Fruit fly (Drosophila melanogaster): ENCODE results near the gene Nepl9.

dm6 chr2L:16788885-16789284 lies 48.2 kb downstream of the Nepl9 start:
- TF ChIP-seq Myc (optimal IDR thresholded peaks at IDR 0.05) (no peak), sv (GFP tag; optimal IDR thresholded peaks at IDR 0.05) (no peak), br (GFP tag; optimal IDR thresholded peaks at IDR 0.05) (no peak), h (GFP tag; optimal IDR thresholded peaks at IDR 0.05) (no peak), Hr83 (GFP tag; optimal IDR thresholded peaks at IDR 0.05; ENCODE audit: poor library complexity, severe bottlenecking) (no peak), CG32264 (GFP tag; optimal IDR thresholded peaks at IDR 0.05) (no peak), rgr (GFP tag; optimal IDR thresholded peaks at IDR 0.05) (no peak), Hnf4 (GFP tag; optimal IDR thresholded peaks at IDR 0.05) (no peak), pan (optimal IDR thresholded peaks at IDR 0.05) (no peak), lola (GFP tag; optimal IDR thresholded peaks at IDR 0.05) (no peak)

Data from whole organism, wandering third instar larva.